Fruit fly (Drosophila melanogaster) whole organism, embryonic: ENCODE results near the gene CG45045.

Source experiments
- Abd-B ChIP-seq: fragments of 200-800 bp; sonication (Bioruptor generic); optimal IDR thresholded peaks from 2 replicates; lab custom pipeline; 2018; ENCODE audit warnings: missing biosample characterization, mild to moderate bottlenecking, missing genetic modification characterization, moderate library complexity
- Bgb ChIP-seq: fragments of 200-800 bp; sonication (Bioruptor generic); IDR thresholded peaks from 2 replicates; pipeline ENCODE4 v1.3.6; 2022; ENCODE audit warnings: missing biosample characterization, missing genetic modification characterization; ENCODE audit not compliant: partially characterized antibody
- CG10147 ChIP-seq: fragments of 200-800 bp; sonication (Bioruptor generic); optimal IDR thresholded peaks from 2 replicates; lab custom pipeline; 2019; ENCODE audit warnings: missing biosample characterization, mild to moderate bottlenecking, missing genetic modification characterization, moderate library complexity
- CG11093 ChIP-seq: fragments of 200-800 bp; sonication (Bioruptor generic); IDR thresholded peaks from 3 replicates; pipeline ENCODE4 v1.3.6; 2022; ENCODE audit warnings: missing biosample characterization, missing genetic modification characterization
- CG11456 ChIP-seq: fragments of 200-800 bp; sonication (Bioruptor generic); IDR thresholded peaks from 3 replicates; pipeline ENCODE4 v1.3.6; 2022; ENCODE audit warnings: missing biosample characterization, missing genetic modification characterization
- CG14050 ChIP-seq: fragments of 200-800 bp; sonication (Bioruptor generic); IDR thresholded peaks from 3 replicates; pipeline ENCODE4 v1.3.6; 2022; ENCODE audit warnings: missing biosample characterization, missing genetic modification characterization
- CG17328 ChIP-seq: fragments of 200-800 bp; sonication (Bioruptor generic); IDR thresholded peaks from 2 replicates; pipeline ENCODE4 v1.3.6; 2022; ENCODE audit warnings: missing biosample characterization, missing genetic modification characterization
- CG17568 ChIP-seq: fragments of 200-800 bp; sonication (Bioruptor generic); optimal IDR thresholded peaks from 2 replicates; lab custom pipeline; 2018; ENCODE audit warnings: missing biosample characterization, mild to moderate bottlenecking, missing genetic modification characterization, moderate library complexity
- CG2202 ChIP-seq: fragments of 200-800 bp; sonication (Bioruptor generic); optimal IDR thresholded peaks from 2 replicates; lab custom pipeline; 2018; ENCODE audit warnings: missing biosample characterization, mild to moderate bottlenecking, missing genetic modification characterization
- CG2678 ChIP-seq: fragments of 200-800 bp; sonication (Bioruptor generic); optimal IDR thresholded peaks from 3 replicates; lab custom pipeline; 2019; ENCODE audit warnings: missing biosample characterization, mild to moderate bottlenecking, missing genetic modification characterization, moderate library complexity
- CG30020 ChIP-seq: fragments of 200-800 bp; optimal IDR thresholded peaks from 2 replicates; lab custom pipeline; 2019; ENCODE audit warnings: missing biosample characterization, mild to moderate bottlenecking, missing genetic modification characterization, moderate library complexity
- CG32767 ChIP-seq: fragments of 200-800 bp; sonication (Bioruptor generic); IDR thresholded peaks from 2 replicates; pipeline ENCODE4 v1.3.6; 2022; ENCODE audit warnings: missing biosample characterization, missing genetic modification characterization
- CG4707 ChIP-seq: fragments of 200-800 bp; sonication (Bioruptor generic); optimal IDR thresholded peaks from 2 replicates; lab custom pipeline; 2018; ENCODE audit warnings: missing biosample characterization, mild to moderate bottlenecking, missing genetic modification characterization, moderate library complexity
- CG4730 ChIP-seq: fragments of 200-800 bp; sonication (Bioruptor generic); IDR thresholded peaks from 2 replicates; pipeline ENCODE4 v1.3.6; 2022; ENCODE audit warnings: missing biosample characterization, missing genetic modification characterization
- CG4854 ChIP-seq: fragments of 200-800 bp; sonication (Bioruptor generic); optimal IDR thresholded peaks from 2 replicates; lab custom pipeline; 2016; ENCODE audit warnings: missing biosample characterization, missing genetic modification characterization, inconsistent platforms
- CG5953 ChIP-seq: fragments of 200-800 bp; sonication (Bioruptor generic); IDR thresholded peaks from 2 replicates; pipeline ENCODE4 v1.3.6; 2022; ENCODE audit warnings: missing biosample characterization, missing genetic modification characterization
- CG6272 ChIP-seq: fragments of 200-800 bp; sonication (Bioruptor generic); IDR thresholded peaks from 2 replicates; pipeline ENCODE4 v1.3.6; 2022; ENCODE audit warnings: missing biosample characterization, missing genetic modification characterization
- CG7745 ChIP-seq: fragments of 200-800 bp; sonication (Bioruptor generic); optimal IDR thresholded peaks from 2 replicates; lab custom pipeline; 2018; ENCODE audit warnings: missing biosample characterization, mild to moderate bottlenecking, missing genetic modification characterization, moderate library complexity
- CG8359 ChIP-seq: fragments of 200-800 bp; sonication (Bioruptor generic); optimal IDR thresholded peaks from 2 replicates; lab custom pipeline; 2017; ENCODE audit warnings: missing biosample characterization, mild to moderate bottlenecking, missing genetic modification characterization, borderline replicate concordance
- CG8924 ChIP-seq: fragments of 200-800 bp; optimal IDR thresholded peaks from 3 replicates; lab custom pipeline; 2019; ENCODE audit warnings: missing biosample characterization, mild to moderate bottlenecking, missing genetic modification characterization, moderate library complexity
- ERR ChIP-seq: fragments of 200-800 bp; sonication (Bioruptor generic); optimal IDR thresholded peaks from 2 replicates; lab custom pipeline; 2016; ENCODE audit warnings: missing biosample characterization, missing genetic modification characterization
- Elba2 ChIP-seq: fragments of 200-800 bp; sonication (Bioruptor generic); optimal IDR thresholded peaks from 3 replicates; lab custom pipeline; 2016; ENCODE audit warnings: missing biosample characterization, missing genetic modification characterization
- HHEX ChIP-seq: fragments of 200-800 bp; sonication (Bioruptor generic); optimal IDR thresholded peaks from 3 replicates; lab custom pipeline; 2017; ENCODE audit warnings: missing biosample characterization, mild to moderate bottlenecking, missing genetic modification characterization, missing genetic modification reagents
- Lhr ChIP-seq: fragments of 200-800 bp; sonication (Bioruptor generic); optimal IDR thresholded peaks from 3 replicates; lab custom pipeline; 2017; ENCODE audit warnings: mild to moderate bottlenecking, missing biosample characterization, missing genetic modification reagents, missing genetic modification characterization
- Lim3 ChIP-seq: fragments of 200-800 bp; sonication (Bioruptor generic); IDR thresholded peaks from 2 replicates; pipeline ENCODE4 v1.3.6; 2022; ENCODE audit warnings: missing biosample characterization, missing genetic modification characterization
- Oli ChIP-seq: fragments of 200-800 bp; sonication (Bioruptor generic); optimal IDR thresholded peaks from 2 replicates; lab custom pipeline; 2018; ENCODE audit warnings: missing biosample characterization, mild to moderate bottlenecking, missing genetic modification characterization, moderate library complexity
- Tbp ChIP-seq: fragments of >200 bp; optimal IDR thresholded peaks from 2 replicates; lab custom pipeline; 2018; ENCODE audit warnings: missing biosample characterization, missing genetic modification characterization
- amos ChIP-seq: fragments of 200-800 bp; sonication (Bioruptor generic); IDR thresholded peaks from 2 replicates; pipeline ENCODE4 v1.3.6; 2022; ENCODE audit warnings: missing biosample characterization, missing genetic modification characterization; ENCODE audit not compliant: partially characterized antibody
- bigmax ChIP-seq: fragments of 200-800 bp; sonication (Bioruptor generic); optimal IDR thresholded peaks from 2 replicates; lab custom pipeline; 2018; ENCODE audit warnings: missing biosample characterization, mild to moderate bottlenecking, missing genetic modification characterization
- crc ChIP-seq: fragments of 200-800 bp; sonication (Bioruptor generic); optimal IDR thresholded peaks from 2 replicates; lab custom pipeline; 2016; ENCODE audit warnings: missing biosample characterization, missing genetic modification characterization
- da ChIP-seq: fragments of 200-800 bp; sonication (Bioruptor generic); optimal IDR thresholded peaks from 2 replicates; lab custom pipeline; 2016; ENCODE audit warnings: missing biosample characterization, missing genetic modification characterization
- emc ChIP-seq: fragments of 200-800 bp; sonication (Bioruptor generic); optimal IDR thresholded peaks from 2 replicates; lab custom pipeline; 2016; ENCODE audit warnings: missing biosample characterization, missing genetic modification characterization
- eve ChIP-seq, 2 experiments: fragments of >200 bp; optimal IDR thresholded peaks; 2 replicates each; lab custom pipeline; 2017; ENCODE audit warnings: missing biosample characterization in 2 of 2, missing genetic modification characterization in 2 of 2
- fd102C ChIP-seq: fragments of 200-800 bp; sonication (Bioruptor generic); optimal IDR thresholded peaks from 2 replicates; lab custom pipeline; 2018; ENCODE audit warnings: missing biosample characterization, mild to moderate bottlenecking, missing genetic modification characterization, moderate library complexity
- fru ChIP-seq: fragments of >200 bp; optimal IDR thresholded peaks from 2 replicates; lab custom pipeline; 2017
- ftz-f1 ChIP-seq: fragments of 200-800 bp; sonication (Bioruptor generic); optimal IDR thresholded peaks from 2 replicates; lab custom pipeline; 2016; ENCODE audit warnings: missing biosample characterization, missing genetic modification characterization
- gcm ChIP-seq: fragments of 200-800 bp; sonication (Bioruptor generic); optimal IDR thresholded peaks from 2 replicates; lab custom pipeline; 2019; ENCODE audit warnings: missing biosample characterization, mild to moderate bottlenecking, missing genetic modification characterization, moderate library complexity
- gfzf ChIP-seq: fragments of 200-800 bp; sonication (Bioruptor generic); optimal IDR thresholded peaks from 2 replicates; lab custom pipeline; 2016; ENCODE audit warnings: missing biosample characterization, mild to moderate bottlenecking, missing genetic modification characterization, moderate library complexity
- hkb ChIP-seq, 2 experiments: fragments of 200-800 bp in 1 of 2; fragments of >200 bp in 1 of 2; sonication (Bioruptor generic) in 1 of 2; IDR thresholded peaks in 1 of 2; optimal IDR thresholded peaks in 1 of 2; 2 replicates each; pipeline versions ENCODE4 v1.3.6 to Lab custom; 2017 to 2022; ENCODE audit warnings: missing biosample characterization in 1 of 2, missing genetic modification characterization in 1 of 2
- ken ChIP-seq: fragments of 200-800 bp; sonication (Bioruptor generic); IDR thresholded peaks from 3 replicates; pipeline ENCODE4 v1.3.6; 2022; ENCODE audit warnings: missing biosample characterization, missing genetic modification characterization
- mam ChIP-seq: fragments of 200-800 bp; sonication (Bioruptor generic); optimal IDR thresholded peaks from 3 replicates; lab custom pipeline; 2016; ENCODE audit warnings: missing biosample characterization, missing genetic modification characterization
- nau ChIP-seq: fragments of 200-800 bp; sonication (Bioruptor generic); optimal IDR thresholded peaks from 3 replicates; lab custom pipeline; 2017; ENCODE audit warnings: missing biosample characterization, mild to moderate bottlenecking, missing genetic modification characterization, missing genetic modification reagents
- nom ChIP-seq: fragments of 200-800 bp; sonication (Bioruptor generic); optimal IDR thresholded peaks from 2 replicates; lab custom pipeline; 2017; ENCODE audit warnings: missing biosample characterization, missing genetic modification characterization, mild to moderate bottlenecking, moderate library complexity, missing genetic modification reagents
- prd ChIP-seq, 3 experiments: fragments of >200 bp in 2 of 3; fragments of 200-800 bp in 1 of 3; sonication (Bioruptor generic) in 1 of 3; optimal IDR thresholded peaks in 2 of 3; IDR thresholded peaks in 1 of 3; 2 replicates in 2 of 3; 3 replicates in 1 of 3; pipeline versions ENCODE4 v1.3.6 to Lab custom; 2017 to 2022; ENCODE audit warnings: missing biosample characterization in 1 of 3, missing genetic modification characterization in 1 of 3
- psq ChIP-seq: fragments of 200-800 bp; sonication (Bioruptor generic); optimal IDR thresholded peaks from 2 replicates; lab custom pipeline; 2017; ENCODE audit warnings: missing biosample characterization, missing genetic modification characterization
- repo ChIP-seq: fragments of 200-800 bp; sonication (Bioruptor generic); optimal IDR thresholded peaks from 2 replicates; lab custom pipeline; 2016; ENCODE audit warnings: missing biosample characterization, missing genetic modification characterization
- ro ChIP-seq: fragments of 200-800 bp; sonication (Bioruptor generic); IDR thresholded peaks from 2 replicates; pipeline ENCODE4 v1.3.6; 2022; ENCODE audit warnings: missing biosample characterization, missing genetic modification characterization
- shn ChIP-seq: fragments of 200-800 bp; sonication (Bioruptor generic); optimal IDR thresholded peaks from 3 replicates; lab custom pipeline; 2016; ENCODE audit warnings: missing biosample characterization, missing genetic modification characterization
- sqz ChIP-seq: fragments of 200-800 bp; sonication (Bioruptor generic); optimal IDR thresholded peaks from 3 replicates; lab custom pipeline; 2018; ENCODE audit warnings: missing biosample characterization, mild to moderate bottlenecking, missing genetic modification characterization
- tin ChIP-seq: fragments of 200-800 bp; sonication (Bioruptor generic); optimal IDR thresholded peaks from 3 replicates; lab custom pipeline; 2016; ENCODE audit warnings: missing biosample characterization, missing genetic modification characterization

CG45045 gene

dm6 chr3R:17682244-17682773 is 14.9 kb downstream of the CG45045 start, which contains the start of the genes alt and CG7655 (continued):
- TF ChIP-seq CG30020 (tag; lab: Kevin White, UChicago) (peak; percentile 2), fru (lab: Kevin White, UChicago) (no peak), CG4707 (no peak), emc (GFP tag; lab: Kevin White, UChicago) (no peak), prd (optimal IDR thresholded peaks at IDR 0.05; lab: Kevin White, UChicago) (no peak), prd (GFP tag; IDR thresholded peaks at IDR 0.05; lab: Robert Waterston, UW) (no peak), psq (GFP tag; lab: Kevin White, UChicago) (peak; percentile 41), CG5953 (GFP tag; lab: Robert Waterston, UW) (no peak), repo (GFP tag; lab: Kevin White, UChicago) (no peak), CG4730 (no peak), da (peak; percentile 1), shn (GFP tag; lab: Kevin White, UChicago) (no peak), tin (peak; percentile 22), ftz-f1 (GFP tag; lab: Kevin White, UChicago) (peak; percentile 72), nau (GFP tag; lab: Kevin White, UChicago) (no peak), CG8359 (no peak), CG32767 (GFP tag; lab: Robert Waterston, UW) (no peak), CG7745 (tag; lab: Kevin White, UChicago) (no peak), Oli (tag; lab: Kevin White, UChicago) (no peak), hkb (optimal IDR thresholded peaks at IDR 0.05; lab: Kevin White, UChicago) (peak; percentile 23), hkb (GFP tag; IDR thresholded peaks at IDR 0.05; lab: Robert Waterston, UW) (no peak), CG2678 (tag; lab: Kevin White, UChicago) (no peak), Abd-B (GFP tag; lab: Kevin White, UChicago) (no peak), fd102C (GFP tag; lab: Kevin White, UChicago) (no peak), ERR (no peak), ro (no peak), gfzf (peak; percentile 100), Lhr (GFP tag; lab: Kevin White, UChicago) (peak; percentile 97), CG10147 (GFP tag; lab: Kevin White, UChicago) (no peak), CG14050 (GFP tag; lab: Robert Waterston, UW) (no peak), CG4854 (GFP tag; lab: Kevin White, UChicago) (no peak), gcm (GFP tag; lab: Kevin White, UChicago) (no peak), CG17568 (GFP tag; lab: Kevin White, UChicago) (no peak), CG2202 (peak; percentile 8), nom (GFP tag; lab: Kevin White, UChicago) (peak; percentile 46), bigmax (GFP tag; lab: Kevin White, UChicago) (no peak), sqz (GFP tag; lab: Kevin White, UChicago) (no peak), CG6272 (GFP tag; lab: Robert Waterston, UW) (no peak), CG11456 (GFP tag; lab: Robert Waterston, UW) (no peak), Tbp (GFP tag; lab: Kevin White, UChicago) (no peak), CG17328 (GFP tag; lab: Robert Waterston, UW) (no peak), Elba2 (no peak), CG8924 (peak; percentile 66), HHEX (no peak), CG11093 (GFP tag; lab: Robert Waterston, UW) (no peak), mam (GFP tag; lab: Kevin White, UChicago) (peak; percentile 22), ken (GFP tag; lab: Robert Waterston, UW) (no peak), Bgb (GFP tag; lab: Robert Waterston, UW) (no peak), eve (GFP tag; optimal IDR thresholded peaks at IDR 0.05; lab: Kevin White, UChicago) (no peak), amos (no peak), crc (GFP tag; lab: Kevin White, UChicago) (no peak), Lim3 (GFP tag; lab: Robert Waterston, UW) (no peak)
